Fruit fly (Drosophila melanogaster): ENCODE data around the gene CG8516.

CG8516 gene

dm6 chr3R:9813861-9814260, 20.8 kb downstream of the CG8516 start, which contains the start of gene eloF:
TSS of gene eloF (plus strand) at chr3R:9814161.
- TF ChIP-seq Mio (GFP tag; optimal IDR thresholded peaks at IDR 0.05) (no peak), Vsx2 (GFP tag; optimal IDR thresholded peaks at IDR 0.05; ENCODE audit: partially characterized antibody) (no peak), sv (GFP tag; optimal IDR thresholded peaks at IDR 0.05) (no peak), dl (GFP tag; optimal IDR thresholded peaks at IDR 0.05; ENCODE audit: insufficient read depth in 1 of 2, partially characterized antibody in 2 of 2) (no peak), OdsH (GFP tag; optimal IDR thresholded peaks at IDR 0.05) (no peak), tai (GFP tag; optimal IDR thresholded peaks at IDR 0.05) (no peak), jim (GFP tag; optimal IDR thresholded peaks at IDR 0.05) (no peak), Hr78 (GFP tag; optimal IDR thresholded peaks at IDR 0.05) (no peak), psq (GFP tag; optimal IDR thresholded peaks at IDR 0.05) (no peak), ey (GFP tag; optimal IDR thresholded peaks at IDR 0.05) (no peak)

dm6 chr3R:9816879-9817278, 23.8 kb downstream of the CG8516 start, which contains the start of gene CG16904:
TSS of gene CG16904 (minus strand) at chr3R:9816979.
- no peak for TF ChIP-seq Rel (GFP tag; optimal IDR thresholded peaks at IDR 0.05)
- TF ChIP-seq Rel (tag; optimal IDR thresholded peaks at IDR 0.05): no peak
- no peak for TF ChIP-seq N (GFP tag; optimal IDR thresholded peaks at IDR 0.05)
- TF ChIP-seq Myc (optimal IDR thresholded peaks at IDR 0.05): no peak
- TF ChIP-seq tai (GFP tag; optimal IDR thresholded peaks at IDR 0.05): no peak
- no peak for TF ChIP-seq HLH106 (tag; optimal IDR thresholded peaks at IDR 0.05)
- no peak for TF ChIP-seq brk (GFP tag; optimal IDR thresholded peaks at IDR 0.05)
- TF ChIP-seq foxo (GFP tag; optimal IDR thresholded peaks at IDR 0.05): no peak
- no peak for TF ChIP-seq Dif (GFP tag; optimal IDR thresholded peaks at IDR 0.05; ENCODE audit: partially characterized antibody)
- no peak for TF ChIP-seq Mio (GFP tag; optimal IDR thresholded peaks at IDR 0.05)
- TF ChIP-seq ey (GFP tag; optimal IDR thresholded peaks at IDR 0.05): no peak
- TF ChIP-seq sage (GFP tag; optimal IDR thresholded peaks at IDR 0.05): no peak

dm6 chr3R:9818295-9818694, 25.2 kb downstream of the CG8516 start, which contains the start of gene CG9459:
TSS of gene CG9459 (minus strand) at chr3R:9818395.
- TF ChIP-seq dl (GFP tag; optimal IDR thresholded peaks at IDR 0.05; ENCODE audit: insufficient read depth in 1 of 2, partially characterized antibody in 2 of 2) (no peak), Jra (GFP tag; optimal IDR thresholded peaks at IDR 0.05) (no peak), Hr83 (GFP tag; optimal IDR thresholded peaks at IDR 0.05; ENCODE audit: poor library complexity, severe bottlenecking) (no peak), CG32264 (GFP tag; optimal IDR thresholded peaks at IDR 0.05) (no peak), lola (GFP tag; optimal IDR thresholded peaks at IDR 0.05) (no peak), Vsx2 (GFP tag; optimal IDR thresholded peaks at IDR 0.05; ENCODE audit: partially characterized antibody) (no peak), dsf (GFP tag; optimal IDR thresholded peaks at IDR 0.05; ENCODE audit: borderline replicate concordance) (no peak), Hnf4 (GFP tag; optimal IDR thresholded peaks at IDR 0.05) (no peak), Mio (GFP tag; optimal IDR thresholded peaks at IDR 0.05) (no peak), dmrt93B (GFP tag; optimal IDR thresholded peaks at IDR 0.05) (no peak), sage (GFP tag; optimal IDR thresholded peaks at IDR 0.05) (no peak), Myc (optimal IDR thresholded peaks at IDR 0.05) (no peak), HLH106 (tag; optimal IDR thresholded peaks at IDR 0.05) (no peak), tai (GFP tag; optimal IDR thresholded peaks at IDR 0.05) (no peak), psq (GFP tag; optimal IDR thresholded peaks at IDR 0.05) (no peak), usp (GFP tag; optimal IDR thresholded peaks at IDR 0.05) (no peak), brk (GFP tag; optimal IDR thresholded peaks at IDR 0.05) (no peak), N (GFP tag; optimal IDR thresholded peaks at IDR 0.05) (no peak), CrebA (GFP tag; optimal IDR thresholded peaks at IDR 0.05; ENCODE audit: borderline replicate concordance) (no peak)

- no peak for TF ChIP-seq Rel (GFP tag; optimal IDR thresholded peaks at IDR 0.05)
- TF ChIP-seq Rel (tag; optimal IDR thresholded peaks at IDR 0.05): no peak
- TF ChIP-seq Abd-B (GFP tag; optimal IDR thresholded peaks at IDR 0.05): no peak
- no peak for TF ChIP-seq psq (GFP tag; optimal IDR thresholded peaks at IDR 0.05)
- no peak for TF ChIP-seq lola (GFP tag; optimal IDR thresholded peaks at IDR 0.05)
- no peak for TF ChIP-seq rgr (GFP tag; optimal IDR thresholded peaks at IDR 0.05)
- TF ChIP-seq CrebA (GFP tag; optimal IDR thresholded peaks at IDR 0.05; ENCODE audit: borderline replicate concordance): no peak
- no peak for TF ChIP-seq Dfd (GFP tag; optimal IDR thresholded peaks at IDR 0.05)
- no peak for TF ChIP-seq brk (GFP tag; optimal IDR thresholded peaks at IDR 0.05)
- TF ChIP-seq h (GFP tag; optimal IDR thresholded peaks at IDR 0.05): no peak
- no peak for TF ChIP-seq Mio (GFP tag; optimal IDR thresholded peaks at IDR 0.05)
- TF ChIP-seq jim (GFP tag; optimal IDR thresholded peaks at IDR 0.05): no peak
- TF ChIP-seq OdsH (GFP tag; optimal IDR thresholded peaks at IDR 0.05): no peak
- no peak for TF ChIP-seq GATAd (GFP tag; optimal IDR thresholded peaks at IDR 0.05)
- TF ChIP-seq foxo (GFP tag; optimal IDR thresholded peaks at IDR 0.05): no peak
- no peak for TF ChIP-seq ey (GFP tag; optimal IDR thresholded peaks at IDR 0.05)
- no peak for TF ChIP-seq sv (GFP tag; optimal IDR thresholded peaks at IDR 0.05)
- no peak for TF ChIP-seq usp (GFP tag; optimal IDR thresholded peaks at IDR 0.05)
These were observed 26.7 kb downstream of the CG8516 start, which contains the start of gene CG9458 for dm6 chr3R:9819777-9820176. TSS of gene CG9458 (minus strand) at chr3R:9819877.

Measured in whole organism, wandering third instar larva.